Fruit fly (Drosophila melanogaster) whole organism, embryonic: Measurements from ENCODE around the gene Eo.

Experiments used
- B-H1 ChIP-seq: fragments of 200-800 bp; sonication (Bioruptor generic); IDR thresholded peaks from 3 replicates; pipeline ENCODE4 v1.3.6; 2022; ENCODE audit warnings: missing biosample characterization, missing genetic modification characterization
- BtbVII ChIP-seq: fragments of 200-800 bp; sonication (Bioruptor generic); optimal IDR thresholded peaks from 3 replicates; lab custom pipeline; 2017; ENCODE audit warnings: missing biosample characterization, mild to moderate bottlenecking, missing genetic modification characterization
- CG11560 ChIP-seq: fragments of 200-800 bp; sonication (Bioruptor generic); IDR thresholded peaks from 3 replicates; pipeline ENCODE4 v1.3.6; 2022; ENCODE audit warnings: missing biosample characterization, missing genetic modification characterization
- CG11723 ChIP-seq: fragments of 200-800 bp; sonication (Bioruptor generic); optimal IDR thresholded peaks from 2 replicates; lab custom pipeline; 2017; ENCODE audit warnings: missing biosample characterization, mild to moderate bottlenecking, missing genetic modification characterization
- CG14050 ChIP-seq: fragments of 200-800 bp; sonication (Bioruptor generic); IDR thresholded peaks from 3 replicates; pipeline ENCODE4 v1.3.6; 2022; ENCODE audit warnings: missing biosample characterization, missing genetic modification characterization
- CG15073 ChIP-seq: fragments of 200-800 bp; sonication (Bioruptor generic); optimal IDR thresholded peaks from 2 replicates; lab custom pipeline; 2016; ENCODE audit warnings: missing biosample characterization, missing genetic modification characterization
- CG18476 ChIP-seq: fragments of 200-800 bp; sonication (Bioruptor generic); optimal IDR thresholded peaks from 2 replicates; lab custom pipeline; 2016; ENCODE audit warnings: missing biosample characterization, mild to moderate bottlenecking, missing genetic modification characterization
- CG2116 ChIP-seq: fragments of 200-800 bp; sonication (Bioruptor generic); optimal IDR thresholded peaks from 3 replicates; lab custom pipeline; 2018; ENCODE audit warnings: missing biosample characterization, mild to moderate bottlenecking, missing genetic modification characterization
- CG2202 ChIP-seq: fragments of 200-800 bp; sonication (Bioruptor generic); optimal IDR thresholded peaks from 2 replicates; lab custom pipeline; 2018; ENCODE audit warnings: missing biosample characterization, mild to moderate bottlenecking, missing genetic modification characterization
- CG2889 ChIP-seq: fragments of 200-800 bp; sonication (Bioruptor generic); IDR thresholded peaks from 3 replicates; pipeline ENCODE4 v1.3.6; 2022; ENCODE audit warnings: missing biosample characterization, missing genetic modification characterization
- CG31441 ChIP-seq: fragments of 200-800 bp; sonication (Bioruptor generic); IDR thresholded peaks from 2 replicates; pipeline ENCODE4 v1.3.6; 2022; ENCODE audit warnings: missing biosample characterization, missing genetic modification characterization
- CG3995 ChIP-seq: fragments of 200-800 bp; sonication (Bioruptor generic); optimal IDR thresholded peaks from 3 replicates; lab custom pipeline; 2016; ENCODE audit warnings: missing biosample characterization, missing genetic modification characterization
- CG4328 ChIP-seq: fragments of 200-800 bp; sonication (Bioruptor generic); optimal IDR thresholded peaks from 3 replicates; lab custom pipeline; 2017; ENCODE audit warnings: missing biosample characterization, missing genetic modification reagents, missing genetic modification characterization
- CG4854 ChIP-seq: fragments of 200-800 bp; sonication (Bioruptor generic); optimal IDR thresholded peaks from 2 replicates; lab custom pipeline; 2016; ENCODE audit warnings: missing biosample characterization, missing genetic modification characterization, inconsistent platforms
- CG6683 ChIP-seq: fragments of 200-800 bp; sonication (Bioruptor generic); optimal IDR thresholded peaks from 2 replicates; lab custom pipeline; 2017; ENCODE audit warnings: missing biosample characterization, mild to moderate bottlenecking, missing genetic modification characterization, missing genetic modification reagents
- CG6765 ChIP-seq: fragments of 200-800 bp; sonication (Bioruptor generic); optimal IDR thresholded peaks from 3 replicates; lab custom pipeline; 2017; ENCODE audit warnings: missing biosample characterization, mild to moderate bottlenecking, missing genetic modification characterization
- CG7786 ChIP-seq: fragments of 200-800 bp; sonication (Bioruptor generic); optimal IDR thresholded peaks from 2 replicates; lab custom pipeline; 2016; ENCODE audit warnings: missing biosample characterization, missing genetic modification characterization
- CG8924 ChIP-seq: fragments of 200-800 bp; optimal IDR thresholded peaks from 3 replicates; lab custom pipeline; 2019; ENCODE audit warnings: missing biosample characterization, mild to moderate bottlenecking, missing genetic modification characterization, moderate library complexity
- CG9817 ChIP-seq: fragments of 200-800 bp; sonication (Bioruptor generic); optimal IDR thresholded peaks from 2 replicates; lab custom pipeline; 2018; ENCODE audit warnings: missing biosample characterization, mild to moderate bottlenecking, missing genetic modification characterization, moderate library complexity
- Deaf1 ChIP-seq: fragments of 200-800 bp; optimal IDR thresholded peaks from 3 replicates; lab custom pipeline; 2019; ENCODE audit warnings: missing biosample characterization, mild to moderate bottlenecking, missing genetic modification characterization, moderate library complexity
- Dek ChIP-seq: fragments of 200-800 bp; sonication (Bioruptor generic); optimal IDR thresholded peaks from 3 replicates; lab custom pipeline; 2019; ENCODE audit warnings: missing biosample characterization, mild to moderate bottlenecking, missing genetic modification characterization, moderate library complexity
- Doc3 ChIP-seq: fragments of 200-800 bp; sonication (Bioruptor generic); IDR thresholded peaks from 3 replicates; pipeline ENCODE4 v1.3.6; 2022; ENCODE audit warnings: missing biosample characterization, missing genetic modification characterization; ENCODE audit not compliant: partially characterized antibody
- HLH4C ChIP-seq: fragments of 200-800 bp; sonication (Bioruptor generic); IDR thresholded peaks from 3 replicates; pipeline ENCODE4 v1.3.6; 2022; ENCODE audit warnings: missing biosample characterization, missing genetic modification characterization; ENCODE audit not compliant: partially characterized antibody
- HLH54F ChIP-seq: fragments of 200-800 bp; sonication (Bioruptor generic); optimal IDR thresholded peaks from 3 replicates; lab custom pipeline; 2016; ENCODE audit warnings: missing biosample characterization, missing genetic modification characterization
- Hey ChIP-seq: fragments of 200-800 bp; sonication (Bioruptor generic); optimal IDR thresholded peaks from 3 replicates; lab custom pipeline; 2018; ENCODE audit warnings: missing biosample characterization, mild to moderate bottlenecking, missing genetic modification characterization
- Hmx ChIP-seq: fragments of 200-800 bp; sonication (Bioruptor generic); optimal IDR thresholded peaks from 2 replicates; lab custom pipeline; 2016; ENCODE audit warnings: missing biosample characterization, missing genetic modification characterization
- Hr51 ChIP-seq, 2 experiments: fragments of 200-800 bp; sonication (Bioruptor generic); optimal IDR thresholded peaks; 2 replicates in 1 of 2; 3 replicates in 1 of 2; lab custom pipeline; 2016 to 2018; ENCODE audit warnings: missing biosample characterization in 2 of 2, missing genetic modification characterization in 2 of 2, mild to moderate bottlenecking in 1 of 2, moderate library complexity in 1 of 2
- Hr78 ChIP-seq, 2 experiments: fragments of 200-800 bp in 1 of 2; fragments of >200 bp in 1 of 2; sonication (Bioruptor generic) in 1 of 2; optimal IDR thresholded peaks; 2 replicates each; lab custom pipeline; 2017 to 2019; ENCODE audit warnings: missing biosample characterization in 2 of 2, missing genetic modification characterization in 2 of 2, mild to moderate bottlenecking in 1 of 2, moderate library complexity in 1 of 2
- Optix ChIP-seq: fragments of 200-800 bp; sonication (Bioruptor generic); IDR thresholded peaks from 3 replicates; pipeline ENCODE4 v1.3.6; 2022; ENCODE audit warnings: missing biosample characterization, missing genetic modification characterization
- Pdp1 ChIP-seq, 2 experiments: fragments of 200-800 bp; sonication (Bioruptor generic); optimal IDR thresholded peaks; 3 replicates each; lab custom pipeline; 2016; ENCODE audit warnings: missing biosample characterization in 2 of 2, missing genetic modification characterization in 2 of 2, mild to moderate bottlenecking in 1 of 2, moderate library complexity in 1 of 2
- Six4 ChIP-seq: fragments of 200-800 bp; sonication (Bioruptor generic); optimal IDR thresholded peaks from 2 replicates; lab custom pipeline; 2016; ENCODE audit warnings: missing biosample characterization, missing genetic modification characterization
- Sry-δ ChIP-seq: fragments of 200-800 bp; sonication (Bioruptor generic); optimal IDR thresholded peaks from 2 replicates; lab custom pipeline; 2016; ENCODE audit warnings: missing biosample characterization, missing genetic modification characterization
- Xbp1 ChIP-seq: fragments of 200-800 bp; sonication (Bioruptor generic); optimal IDR thresholded peaks from 3 replicates; lab custom pipeline; 2016; ENCODE audit warnings: missing biosample characterization, mild to moderate bottlenecking, missing genetic modification characterization
- bigmax ChIP-seq: fragments of 200-800 bp; sonication (Bioruptor generic); optimal IDR thresholded peaks from 2 replicates; lab custom pipeline; 2018; ENCODE audit warnings: missing biosample characterization, mild to moderate bottlenecking, missing genetic modification characterization
- btn ChIP-seq: fragments of 200-800 bp; sonication (Bioruptor generic); optimal IDR thresholded peaks from 2 replicates; lab custom pipeline; 2016; ENCODE audit warnings: missing biosample characterization, missing genetic modification characterization
- cwo ChIP-seq: fragments of 200-800 bp; sonication (Bioruptor generic); optimal IDR thresholded peaks from 3 replicates; lab custom pipeline; 2017; ENCODE audit warnings: missing biosample characterization, missing genetic modification characterization, mild to moderate bottlenecking, moderate library complexity, missing genetic modification reagents
- dmrt99B ChIP-seq: fragments of 200-800 bp; sonication (Bioruptor generic); optimal IDR thresholded peaks from 2 replicates; lab custom pipeline; 2018; ENCODE audit warnings: missing biosample characterization, mild to moderate bottlenecking, missing genetic modification characterization, moderate library complexity
- ems ChIP-seq: fragments of 200-800 bp; sonication (Bioruptor generic); optimal IDR thresholded peaks from 3 replicates; lab custom pipeline; 2016; ENCODE audit warnings: missing biosample characterization, missing genetic modification characterization
- inv ChIP-seq: fragments of 200-800 bp; sonication (Bioruptor generic); IDR thresholded peaks from 2 replicates; pipeline ENCODE4 v1.3.6; 2022; ENCODE audit warnings: missing biosample characterization, missing genetic modification characterization; ENCODE audit not compliant: partially characterized antibody
- ken ChIP-seq: fragments of 200-800 bp; sonication (Bioruptor generic); IDR thresholded peaks from 3 replicates; pipeline ENCODE4 v1.3.6; 2022; ENCODE audit warnings: missing biosample characterization, missing genetic modification characterization
- kni ChIP-seq: fragments of 200-800 bp; sonication (Bioruptor generic); optimal IDR thresholded peaks from 3 replicates; lab custom pipeline; 2017; ENCODE audit warnings: mild to moderate bottlenecking, missing biosample characterization, missing genetic modification reagents, missing genetic modification characterization
- pum ChIP-seq: fragments of 200-800 bp; sonication (Bioruptor generic); optimal IDR thresholded peaks from 2 replicates; lab custom pipeline; 2016; ENCODE audit warnings: missing biosample characterization, missing genetic modification characterization
- shn ChIP-seq: fragments of 200-800 bp; sonication (Bioruptor generic); optimal IDR thresholded peaks from 3 replicates; lab custom pipeline; 2016; ENCODE audit warnings: missing biosample characterization, missing genetic modification characterization
- sisA ChIP-seq: fragments of 200-800 bp; sonication (Bioruptor generic); IDR thresholded peaks from 2 replicates; pipeline ENCODE4 v1.3.6; 2022; ENCODE audit warnings: missing biosample characterization, missing genetic modification characterization
- slbo ChIP-seq: fragments of 200-800 bp; sonication (Bioruptor generic); IDR thresholded peaks from 2 replicates; pipeline ENCODE4 v1.3.6; 2022; ENCODE audit warnings: missing biosample characterization, missing genetic modification characterization
- stwl ChIP-seq: fragments of 200-800 bp; sonication (Bioruptor generic); optimal IDR thresholded peaks from 3 replicates; lab custom pipeline; 2018; ENCODE audit warnings: missing biosample characterization, mild to moderate bottlenecking, missing genetic modification characterization, moderate library complexity
- tup ChIP-seq: fragments of 200-800 bp; sonication (Bioruptor generic); optimal IDR thresholded peaks from 2 replicates; lab custom pipeline; 2016; ENCODE audit warnings: missing biosample characterization, mild to moderate bottlenecking, missing genetic modification characterization, moderate library complexity
- z ChIP-seq: fragments of 200-800 bp; sonication (Bioruptor generic); IDR thresholded peaks from 3 replicates; pipeline ENCODE4 v1.3.6; 2022; ENCODE audit warnings: missing biosample characterization, missing genetic modification characterization
- zf30C ChIP-seq: fragments of 200-800 bp; sonication (Bioruptor generic); optimal IDR thresholded peaks from 3 replicates; lab custom pipeline; 2018; ENCODE audit warnings: missing biosample characterization, mild to moderate bottlenecking, missing genetic modification characterization

Eo gene

dm6 chrX:14882536-14883118 lies 36.0 kb downstream of the Eo start, which contains the start of the genes CG45064 and CG45065 (continued):
- peak; percentile 74 for TF ChIP-seq Six4 (GFP tag; lab: Kevin White, UChicago)
- TF ChIP-seq CG2889 (GFP tag; lab: Robert Waterston, UW), result 0 out of 3 replicates have a peak, but pooled peaks have one; percentile 57
- peak; percentile 95 for TF ChIP-seq CG31441 (GFP tag; lab: Robert Waterston, UW)
- TF ChIP-seq CG2202 (tag; lab: Kevin White, UChicago), result peak; percentile 47
- TF ChIP-seq zf30C (GFP tag; lab: Kevin White, UChicago), result peak; percentile 51
- peak; percentile 15 to 92 for TF ChIP-seq Hr51 (GFP tag; optimal IDR thresholded peaks at IDR 0.05; lab: Kevin White, UChicago)
- peak; percentile 67 for TF ChIP-seq CG18476
- TF ChIP-seq BtbVII (GFP tag; lab: Kevin White, UChicago), result peak; percentile 66
- peak; percentile 66 for TF ChIP-seq cwo (GFP tag; lab: Kevin White, UChicago)
- TF ChIP-seq B-H1 (GFP tag; lab: Robert Waterston, UW), result peak; percentile 78
- peak; percentile 91 for TF ChIP-seq sisA (GFP tag; lab: Robert Waterston, UW)
- TF ChIP-seq stwl (tag; lab: Kevin White, UChicago), result no peak
- peak; percentile 36 for TF ChIP-seq CG4328 (GFP tag; lab: Kevin White, UChicago)
- TF ChIP-seq shn, result peak; percentile 55
- TF ChIP-seq Doc3 (GFP tag; lab: Robert Waterston, UW), result no peak
- peak; percentile 42 for TF ChIP-seq Sry-δ
- TF ChIP-seq HLH54F (GFP tag; lab: Kevin White, UChicago), result peak; percentile 81
- peak; percentile 82 for TF ChIP-seq CG14050
- TF ChIP-seq slbo (GFP tag; lab: Robert Waterston, UW), result peak; percentile 77
- no peak for TF ChIP-seq inv (GFP tag; lab: Robert Waterston, UW)
- TF ChIP-seq CG2116 (GFP tag; lab: Kevin White, UChicago), result peak; percentile 12
- TF ChIP-seq z (GFP tag; lab: Robert Waterston, UW), result no peak
- TF ChIP-seq CG8924 (tag; lab: Kevin White, UChicago), result peak; percentile 88
- TF ChIP-seq CG4854 (GFP tag; lab: Kevin White, UChicago), result peak; percentile 65
- TF ChIP-seq CG9817 (tag; lab: Kevin White, UChicago), result peak; percentile 67
- peak; percentile 78 for TF ChIP-seq CG11723 (GFP tag; lab: Kevin White, UChicago)
- peak; percentile 67 for TF ChIP-seq CG7786 (GFP tag; lab: Kevin White, UChicago)
- TF ChIP-seq Dek (tag; lab: Kevin White, UChicago), result peak; percentile 75
- peak; percentile 23 for TF ChIP-seq CG6765 (GFP tag; lab: Kevin White, UChicago)
- peak; percentile 64 for TF ChIP-seq CG6683 (GFP tag; lab: Kevin White, UChicago)
- no peak for TF ChIP-seq HLH4C (GFP tag; lab: Robert Waterston, UW)
- TF ChIP-seq Deaf1, result peak; percentile 75
- peak; percentile 73 for TF ChIP-seq btn (GFP tag; lab: Kevin White, UChicago)
- TF ChIP-seq Hr78 (GFP tag; optimal IDR thresholded peaks at IDR 0.05; lab: Kevin White, UChicago), result peak in 1 of 2 experiments; percentile 77
- TF ChIP-seq kni (GFP tag; lab: Kevin White, UChicago), result peak; percentile 74
- TF ChIP-seq ken (GFP tag; lab: Robert Waterston, UW), result peak; percentile 86
- TF ChIP-seq dmrt99B (tag; lab: Kevin White, UChicago), result peak; percentile 95
- TF ChIP-seq Xbp1 (GFP tag; lab: Kevin White, UChicago), result peak; percentile 85
- peak; percentile 57 for TF ChIP-seq Hmx (GFP tag; lab: Kevin White, UChicago)
- peak; percentile 55; the same call in 2 of the 3 replicates for TF ChIP-seq CG11560 (tag; lab: Robert Waterston, UW)
- peak; percentile 28 for TF ChIP-seq CG15073 (GFP tag; lab: Kevin White, UChicago)
- TF ChIP-seq Optix (GFP tag; lab: Robert Waterston, UW), result peak; percentile 64
- TF ChIP-seq tup, result peak; percentile 27
- TF ChIP-seq Hey (tag; lab: Kevin White, UChicago), result no peak
- TF ChIP-seq pum (GFP tag; lab: Kevin White, UChicago), result peak; percentile 86
- TF ChIP-seq Pdp1 (GFP tag; optimal IDR thresholded peaks at IDR 0.05; lab: Kevin White, UChicago), result peak; percentile 72 to 73
- TF ChIP-seq ems (GFP tag; lab: Kevin White, UChicago), result peak; percentile 70
- TF ChIP-seq bigmax, result no peak
- TF ChIP-seq CG3995 (GFP tag; lab: Kevin White, UChicago), result peak; percentile 27
